Worm (Caenorhabditis elegans) whole organism, L2 larva: ENCODE results near the gene C16C4.18.
"Not testable (repeated sequence)": the region's sequence is repeated elsewhere in the genome, so short reads cannot be mapped to it uniquely, and the experiment has no call there.

Source experiments
- C34F6.9 ChIP-seq: fragments of 150-350 bp; optimal IDR thresholded peaks from 2 replicates; lab custom pipeline; 2014; ENCODE audit warnings: missing biosample characterization, missing genetic modification characterization
- F13H6.1 ChIP-seq: sonication (generic microtip); optimal IDR thresholded peaks from 2 replicates; lab custom pipeline; 2016; ENCODE audit warnings: missing genetic modification characterization, missing compliant biosample characterization
- R02D3.7 ChIP-seq: fragments of 150-350 bp; optimal IDR thresholded peaks from 2 replicates; lab custom pipeline; 2014; ENCODE audit warnings: missing biosample characterization, missing genetic modification characterization
- Y55F3AM.14 ChIP-seq: fragments of 200-800 bp; sonication (Bioruptor generic); optimal IDR thresholded peaks from 2 replicates; lab custom pipeline; 2018; ENCODE audit warnings: mild to moderate bottlenecking, missing genetic modification characterization, missing compliant biosample characterization
- ZK546.5 ChIP-seq: sonication (generic microtip); optimal IDR thresholded peaks from 2 replicates; lab custom pipeline; 2017; ENCODE audit warnings: missing biosample characterization, missing genetic modification characterization
- alr-1 ChIP-seq: fragments of 150-350 bp; optimal IDR thresholded peaks from 2 replicates; lab custom pipeline; 2014; ENCODE audit warnings: missing biosample characterization, missing genetic modification characterization
- aly-2 ChIP-seq: fragments of 150-350 bp; optimal IDR thresholded peaks from 2 replicates; lab custom pipeline; 2014; ENCODE audit warnings: missing biosample characterization, missing genetic modification characterization
- ama-1 ChIP-seq: fragments of 150-350 bp; optimal IDR thresholded peaks from 2 replicates; lab custom pipeline; 2018; ENCODE audit warnings: inconsistent platforms
- blmp-1 ChIP-seq: sonication (generic microtip); optimal IDR thresholded peaks from 2 replicates; lab custom pipeline; 2017; ENCODE audit warnings: missing genetic modification characterization, mild to moderate bottlenecking, missing compliant biosample characterization, antibody characterized with exemption, moderate library complexity; ENCODE audit not compliant: insufficient read depth
- ceh-16 ChIP-seq: fragments of 150-350 bp; optimal IDR thresholded peaks from 2 replicates; lab custom pipeline; 2014; ENCODE audit warnings: missing biosample characterization, missing genetic modification characterization
- ceh-82 ChIP-seq: fragments of 150-350 bp; optimal IDR thresholded peaks from 2 replicates; lab custom pipeline; 2014; ENCODE audit warnings: missing biosample characterization, missing genetic modification characterization
- crh-2 ChIP-seq: sonication (generic microtip); optimal IDR thresholded peaks from 2 replicates; lab custom pipeline; 2017; ENCODE audit warnings: missing biosample characterization, missing genetic modification characterization
- dmd-4 ChIP-seq: sonication (generic microtip); optimal IDR thresholded peaks from 2 replicates; lab custom pipeline; 2017; ENCODE audit warnings: missing biosample characterization, missing genetic modification characterization
- egl-27 ChIP-seq: sonication (generic microtip); optimal IDR thresholded peaks from 3 replicates; lab custom pipeline; 2017; ENCODE audit warnings: missing biosample characterization, missing genetic modification reagents, missing genetic modification characterization
- elt-1 ChIP-seq: fragments of 150-350 bp; optimal IDR thresholded peaks from 2 replicates; lab custom pipeline; 2014; ENCODE audit warnings: missing biosample characterization, missing genetic modification characterization
- elt-3 ChIP-seq: sonication (generic microtip); optimal IDR thresholded peaks from 2 replicates; lab custom pipeline; 2017; ENCODE audit warnings: missing biosample characterization, missing genetic modification characterization
- fos-1 ChIP-seq: fragments of 150-350 bp; optimal IDR thresholded peaks from 2 replicates; lab custom pipeline; 2014; ENCODE audit warnings: missing biosample characterization, missing genetic modification characterization
- gmeb-1 ChIP-seq: fragments of 150-350 bp; optimal IDR thresholded peaks from 2 replicates; lab custom pipeline; 2014; ENCODE audit warnings: missing biosample characterization, missing genetic modification characterization
- lin-11 ChIP-seq: fragments of 150-350 bp; sonication (generic microtip); optimal IDR thresholded peaks from 2 replicates; lab custom pipeline; 2014; ENCODE audit warnings: missing biosample characterization, missing genetic modification characterization, inconsistent platforms, mixed read lengths
- lin-13 ChIP-seq: fragments of 150-350 bp; optimal IDR thresholded peaks from 2 replicates; lab custom pipeline; 2014; ENCODE audit warnings: missing biosample characterization, missing genetic modification reagents, missing genetic modification characterization
- lin-39 ChIP-seq: fragments of 150-350 bp; optimal IDR thresholded peaks from 2 replicates; lab custom pipeline; 2014; ENCODE audit warnings: missing biosample characterization, missing genetic modification reagents, missing genetic modification characterization
- lsy-2 ChIP-seq, 2 experiments: fragments of 150-350 bp in 1 of 2; sonication (generic microtip) in 1 of 2; optimal IDR thresholded peaks; 2 replicates each; lab custom pipeline; 2014 to 2017; ENCODE audit warnings: missing biosample characterization in 2 of 2, missing genetic modification characterization in 2 of 2
- mab-5 ChIP-seq: fragments of 150-350 bp; optimal IDR thresholded peaks from 2 replicates; lab custom pipeline; 2014; ENCODE audit warnings: missing biosample characterization, missing genetic modification characterization
- mbf-1 ChIP-seq: sonication (generic microtip); optimal IDR thresholded peaks from 2 replicates; lab custom pipeline; 2017; ENCODE audit warnings: missing biosample characterization, missing genetic modification characterization
- mdl-1 ChIP-seq, 2 experiments: fragments of 150-350 bp in 1 of 2; sonication (generic microtip) in 1 of 2; optimal IDR thresholded peaks; 2 replicates each; lab custom pipeline; 2017; ENCODE audit warnings: missing biosample characterization in 2 of 2, missing genetic modification characterization in 2 of 2
- nhr-10 ChIP-seq: sonication (generic microtip); optimal IDR thresholded peaks from 2 replicates; lab custom pipeline; 2017; ENCODE audit warnings: missing biosample characterization, missing genetic modification characterization
- nhr-11 ChIP-seq: fragments of 150-350 bp; optimal IDR thresholded peaks from 2 replicates; lab custom pipeline; 2014; ENCODE audit warnings: missing biosample characterization, missing genetic modification characterization
- nhr-12 ChIP-seq: fragments of 150-350 bp; optimal IDR thresholded peaks from 2 replicates; lab custom pipeline; 2014; ENCODE audit warnings: missing biosample characterization, missing genetic modification characterization
- nhr-129 ChIP-seq: fragments of 150-350 bp; optimal IDR thresholded peaks from 2 replicates; lab custom pipeline; 2014; ENCODE audit warnings: missing biosample characterization, missing genetic modification characterization
- nhr-21 ChIP-seq: fragments of 150-350 bp; optimal IDR thresholded peaks from 2 replicates; lab custom pipeline; 2014; ENCODE audit warnings: missing biosample characterization, missing genetic modification characterization
- nhr-23 ChIP-seq: fragments of 150-350 bp; optimal IDR thresholded peaks from 2 replicates; lab custom pipeline; 2014; ENCODE audit warnings: missing biosample characterization, missing genetic modification reagents, missing genetic modification characterization
- nhr-25 ChIP-seq: fragments of 150-350 bp; sonication (generic microtip); optimal IDR thresholded peaks from 3 replicates; lab custom pipeline; 2014; ENCODE audit warnings: missing biosample characterization, missing genetic modification characterization
- nhr-6 ChIP-seq: fragments of 150-350 bp; optimal IDR thresholded peaks from 2 replicates; lab custom pipeline; 2014; ENCODE audit warnings: missing biosample characterization, missing genetic modification characterization
- nhr-77 ChIP-seq: fragments of 150-350 bp; optimal IDR thresholded peaks from 2 replicates; lab custom pipeline; 2014; ENCODE audit warnings: missing biosample characterization, missing genetic modification characterization
- peb-1 ChIP-seq: fragments of 150-350 bp; optimal IDR thresholded peaks from 2 replicates; lab custom pipeline; 2014; ENCODE audit warnings: missing biosample characterization, missing genetic modification characterization
- sem-4 ChIP-seq: fragments of 150-350 bp; optimal IDR thresholded peaks from 2 replicates; lab custom pipeline; 2014; ENCODE audit warnings: missing biosample characterization, missing genetic modification reagents, missing genetic modification characterization
- skn-1 ChIP-seq: sonication (generic microtip); optimal IDR thresholded peaks from 2 replicates; lab custom pipeline; 2017; ENCODE audit warnings: missing biosample characterization, missing genetic modification characterization
- sma-3 ChIP-seq: sonication (generic microtip); optimal IDR thresholded peaks from 2 replicates; lab custom pipeline; 2016; ENCODE audit warnings: missing genetic modification reagents, missing genetic modification characterization, missing compliant biosample characterization
- sma-9 ChIP-seq, 2 experiments: fragments of 150-350 bp in 1 of 2; sonication (generic microtip) in 1 of 2; optimal IDR thresholded peaks; 2 replicates each; lab custom pipeline; 2014 to 2016; ENCODE audit warnings: missing genetic modification characterization in 2 of 2, mild to moderate bottlenecking in 1 of 2, missing biosample characterization in 1 of 2, missing compliant biosample characterization in 1 of 2, missing genetic modification reagents in 1 of 2, moderate library complexity in 1 of 2
- snpc-4 ChIP-seq: fragments of 150-350 bp; optimal IDR thresholded peaks from 2 replicates; lab custom pipeline; 2014; ENCODE audit warnings: missing biosample characterization, missing genetic modification characterization
- unc-39 ChIP-seq: fragments of 150-350 bp; optimal IDR thresholded peaks from 2 replicates; lab custom pipeline; 2014; ENCODE audit warnings: missing biosample characterization, missing genetic modification characterization
- unc-55 ChIP-seq: fragments of 150-350 bp; sonication (generic microtip); optimal IDR thresholded peaks from 3 replicates; lab custom pipeline; 2014; ENCODE audit warnings: missing biosample characterization, missing genetic modification reagents, missing genetic modification characterization
- zag-1 ChIP-seq: fragments of 150-350 bp; optimal IDR thresholded peaks from 2 replicates; lab custom pipeline; 2014; ENCODE audit warnings: missing biosample characterization, missing genetic modification characterization
- ztf-1 ChIP-seq: fragments of 200-800 bp; sonication (Bioruptor generic); conservative IDR thresholded peaks from 2 replicates; pipeline ENCODE4 v1.3.6; 2022; ENCODE audit warnings: missing genetic modification characterization, missing compliant biosample characterization
- ztf-11 ChIP-seq: sonication (generic microtip); optimal IDR thresholded peaks from 2 replicates; lab custom pipeline; 2017; ENCODE audit warnings: missing biosample characterization, missing genetic modification characterization
- ztf-4 ChIP-seq: fragments of 150-350 bp; optimal IDR thresholded peaks from 2 replicates; lab custom pipeline; 2014; ENCODE audit warnings: missing biosample characterization, missing genetic modification characterization

The C16C4.18 gene

DNA sequence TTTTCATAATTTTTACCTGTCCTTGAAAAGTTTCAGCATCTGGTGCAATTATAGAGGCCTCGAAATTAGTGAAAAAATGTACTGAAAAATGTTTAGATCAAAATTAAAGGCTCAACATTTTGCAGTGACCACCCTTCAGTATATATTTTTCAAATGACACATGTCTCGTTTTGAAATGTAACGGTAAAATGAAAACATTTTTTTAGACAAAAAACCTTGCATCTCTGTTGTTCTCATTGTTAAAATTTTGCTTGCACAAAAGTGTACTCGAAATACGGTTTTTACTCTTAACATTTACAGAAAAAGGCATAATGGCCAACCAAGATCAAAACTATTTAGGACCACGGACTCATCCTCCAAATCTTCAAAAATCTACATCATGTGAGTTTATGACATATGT, 36.8 kb downstream of the C16C4.18 start, which contains the start of gene math-41:
Gene math-41, plus strand, starts transcription at position 301 of the 400 bp plus-strand sequence.
- TF ChIP-seq ZK546.5 (tag; lab: Kevin White, UChicago); blmp-1 (tag; lab: Kevin White, UChicago); fos-1: not testable (repeated sequence)
- TF ChIP-seq, all 48 proteins: peak for 0; not testable (repeated sequence) for 48

DNA sequence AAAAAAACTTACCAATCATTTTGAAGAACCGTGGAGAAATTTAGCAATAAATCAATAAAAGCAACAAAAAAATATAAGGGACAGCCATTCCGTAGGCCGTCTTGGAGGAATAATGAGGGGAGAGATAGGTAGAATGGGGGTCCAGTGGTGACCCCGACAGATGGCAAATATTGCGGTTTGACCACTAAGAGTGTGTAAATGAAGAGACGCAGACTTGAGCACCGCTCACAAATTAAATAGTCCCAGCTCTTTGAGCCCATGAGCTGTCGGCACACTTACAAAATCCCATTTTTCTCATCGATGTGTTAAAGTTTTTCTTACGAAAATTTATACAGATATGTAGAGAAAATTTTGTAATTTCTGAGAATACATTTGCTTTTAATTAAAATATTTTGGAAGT, 40.4 kb downstream of the C16C4.18 start, which contains the start of gene fbxa-3:
Gene fbxa-3, minus strand, starts transcription at position 101 of the 400 bp plus-strand sequence.
- no peak for TF ChIP-seq blmp-1 (tag; lab: Kevin White, UChicago)
- TF ChIP-seq sem-4 (tag; lab: Kevin White, UChicago) = no peak
- TF ChIP-seq nhr-25 (tag; lab: Kevin White, UChicago) = no peak
- no peak for TF ChIP-seq unc-39 (tag; lab: Kevin White, UChicago)
- TF ChIP-seq mdl-1 (tag; optimal IDR thresholded peaks at IDR 0.05; lab: Kevin White, UChicago) = no peak
- no peak for TF ChIP-seq elt-3 (tag; lab: Kevin White, UChicago)
- no peak for TF ChIP-seq zag-1
- TF ChIP-seq nhr-129 = no peak
- TF ChIP-seq ZK546.5 (tag; lab: Kevin White, UChicago) = no peak
- no peak for TF ChIP-seq sma-9 (GFP tag; optimal IDR thresholded peaks at IDR 0.05; lab: Kevin White, UChicago)
- TF ChIP-seq sma-9 (tag; optimal IDR thresholded peaks at IDR 0.05; lab: Kevin White, UChicago) = no peak
- no peak for TF ChIP-seq elt-1 (tag; lab: Kevin White, UChicago)
- no peak for TF ChIP-seq nhr-23 (tag; lab: Kevin White, UChicago)
- no peak for TF ChIP-seq lsy-2 (tag; optimal IDR thresholded peaks at IDR 0.05; lab: Kevin White, UChicago)
- TF ChIP-seq Y55F3AM.14 = no peak
- no peak for TF ChIP-seq lin-11 (tag; lab: Kevin White, UChicago)
- no peak for TF ChIP-seq dmd-4 (tag; lab: Kevin White, UChicago)
- TF ChIP-seq alr-1 (tag; lab: Kevin White, UChicago) = no peak
- no peak for TF ChIP-seq F13H6.1 (tag; lab: Kevin White, UChicago)
- no peak for TF ChIP-seq nhr-77 (tag; lab: Kevin White, UChicago)

- TF ChIP-seq peb-1 (tag; lab: Kevin White, UChicago) = no peak
- no peak for TF ChIP-seq ZK546.5 (tag; lab: Kevin White, UChicago)
- no peak for TF ChIP-seq zag-1
- no peak for TF ChIP-seq ceh-82
- TF ChIP-seq ztf-11 (tag; lab: Kevin White, UChicago) = no peak
- TF ChIP-seq sma-9 (GFP tag; optimal IDR thresholded peaks at IDR 0.05; lab: Kevin White, UChicago) = peak; percentile 82
- TF ChIP-seq sma-9 (tag; optimal IDR thresholded peaks at IDR 0.05; lab: Kevin White, UChicago) = no peak
- TF ChIP-seq nhr-23 (tag; lab: Kevin White, UChicago) = no peak
- TF ChIP-seq alr-1 (tag; lab: Kevin White, UChicago) = no peak
- no peak for TF ChIP-seq nhr-12 (tag; lab: Kevin White, UChicago)
- TF ChIP-seq elt-3 (tag; lab: Kevin White, UChicago) = no peak
- no peak for TF ChIP-seq mab-5 (tag; lab: Kevin White, UChicago)
- TF ChIP-seq ceh-16 (tag; lab: Kevin White, UChicago) = no peak
- TF ChIP-seq nhr-129 = peak; percentile 100
- no peak for TF ChIP-seq sma-3 (GFP tag; lab: Kevin White, UChicago)
- TF ChIP-seq R02D3.7 (tag; lab: Kevin White, UChicago) = no peak
- TF ChIP-seq nhr-10 (tag; lab: Kevin White, UChicago) = no peak
- no peak for TF ChIP-seq nhr-11 (tag; lab: Kevin White, UChicago)
- peak; percentile 29 for TF ChIP-seq nhr-21 (tag; lab: Kevin White, UChicago)
- TF ChIP-seq lin-13 = no peak
- TF ChIP-seq lsy-2 (tag; optimal IDR thresholded peaks at IDR 0.05; lab: Kevin White, UChicago) = peak; percentile 46 to 75
- no peak for TF ChIP-seq dmd-4 (tag; lab: Kevin White, UChicago)
- TF ChIP-seq mbf-1 (tag; lab: Kevin White, UChicago) = no peak
- no peak for TF ChIP-seq elt-1 (tag; lab: Kevin White, UChicago)
- TF ChIP-seq blmp-1 (tag; lab: Kevin White, UChicago) = no peak
- no peak for TF ChIP-seq snpc-4 (tag; lab: Kevin White, UChicago)
- no peak for TF ChIP-seq lin-11 (tag; lab: Kevin White, UChicago)
- TF ChIP-seq F13H6.1 (tag; lab: Kevin White, UChicago) = peak; percentile 44
- no peak for TF ChIP-seq ztf-4 (tag; lab: Kevin White, UChicago)
- TF ChIP-seq ama-1 (lab: Kevin White, UChicago) = no peak
- peak; percentile 75 for TF ChIP-seq gmeb-1 (tag; lab: Kevin White, UChicago)
- peak; percentile 75 for TF ChIP-seq crh-2 (tag; lab: Kevin White, UChicago)
- no peak for TF ChIP-seq nhr-25 (tag; lab: Kevin White, UChicago)
- peak; percentile 87 for TF ChIP-seq C34F6.9
- no peak for TF ChIP-seq aly-2
- peak; percentile 45 for TF ChIP-seq egl-27 (tag; lab: Kevin White, UChicago)
- TF ChIP-seq unc-55 (GFP tag; lab: Kevin White, UChicago) = peak; percentile 71
- no peak for TF ChIP-seq unc-39 (tag; lab: Kevin White, UChicago)
- no peak for TF ChIP-seq ztf-1 (GFP tag; lab: Robert Waterston, UW)
- TF ChIP-seq skn-1 (tag; lab: Kevin White, UChicago) = no peak
- TF ChIP-seq fos-1 = peak; percentile 97
- no peak for TF ChIP-seq lin-39 (tag; lab: Kevin White, UChicago)
- no peak for TF ChIP-seq nhr-6
These were observed 41.1 kb downstream of the C16C4.18 start, which contains the start of gene fbxc-19 for ce11 chrII:1819944-1820570. Gene fbxc-19, plus strand, starts transcription at chrII:1820479.
